Worm (Caenorhabditis elegans) whole organism, young adult: ENCODE results near the gene cht-3.
A peak's percentile ranks its signal among the peaks of the same experiment; 100 is the strongest.

Experiments used
- B0019.2 ChIP-seq: fragments of 200-800 bp; sonication (Bioruptor generic); conservative IDR thresholded peaks from 2 replicates; pipeline ENCODE4 v1.3.6; 2022; ENCODE audit warnings: missing genetic modification reagents, missing genetic modification characterization, missing compliant biosample characterization
- B0035.1 ChIP-seq: sonication (generic microtip); optimal IDR thresholded peaks from 2 replicates; lab custom pipeline; 2016; ENCODE audit warnings: missing genetic modification characterization, mild to moderate bottlenecking, missing compliant biosample characterization, missing genotype, missing genetic modification reagents
- B0336.3 ChIP-seq: fragments of 200-800 bp; sonication (Bioruptor generic); IDR thresholded peaks from 2 replicates; pipeline ENCODE4 v1.3.6; 2022; ENCODE audit warnings: missing genetic modification characterization, missing compliant biosample characterization
- C06A6.2 ChIP-seq: fragments of 200-800 bp; sonication (Bioruptor generic); conservative IDR thresholded peaks from 2 replicates; pipeline ENCODE4 v1.3.6; 2022; ENCODE audit warnings: missing genetic modification characterization, missing compliant biosample characterization
- D2030.7 ChIP-seq: fragments of 200-800 bp; sonication (Bioruptor generic); IDR thresholded peaks from 2 replicates; pipeline ENCODE4 v1.3.6; 2022; ENCODE audit warnings: missing genetic modification reagents, missing genetic modification characterization, missing compliant biosample characterization
- F22D6.2 ChIP-seq: sonication (generic microtip); optimal IDR thresholded peaks from 2 replicates; lab custom pipeline; 2016; ENCODE audit warnings: mild to moderate bottlenecking, missing genetic modification characterization, missing compliant biosample characterization
- F33H1.4 ChIP-seq: fragments of 200-800 bp; sonication (Bioruptor generic); IDR thresholded peaks from 2 replicates; pipeline ENCODE4 v1.3.6; 2022; ENCODE audit warnings: missing genetic modification reagents, missing genetic modification characterization, missing compliant biosample characterization
- F37B4.10 ChIP-seq: fragments of 200-800 bp; sonication (Bioruptor generic); IDR thresholded peaks from 2 replicates; pipeline ENCODE4 v1.3.6; 2022; ENCODE audit warnings: missing genetic modification characterization, missing compliant biosample characterization
- Y53G8AR.9 ChIP-seq: fragments of 200-800 bp; sonication (Bioruptor generic); conservative IDR thresholded peaks from 2 replicates; pipeline ENCODE4 v1.3.6; 2022; ENCODE audit warnings: missing genetic modification reagents, missing genetic modification characterization, missing compliant biosample characterization
- Y56A3A.18 ChIP-seq: fragments of 200-800 bp; sonication (Bioruptor generic); IDR thresholded peaks from 2 replicates; pipeline ENCODE4 v1.3.6; 2022; ENCODE audit warnings: missing genetic modification reagents, missing genetic modification characterization, missing compliant biosample characterization
- Y79H2A.3 ChIP-seq: fragments of 200-800 bp; sonication (Bioruptor generic); conservative IDR thresholded peaks from 2 replicates; pipeline ENCODE4 v1.3.6; 2022; ENCODE audit warnings: missing genetic modification reagents, missing genetic modification characterization, missing compliant biosample characterization
- aptf-2 ChIP-seq: fragments of 200-800 bp; sonication (Bioruptor generic); conservative IDR thresholded peaks from 2 replicates; pipeline ENCODE4 v1.3.6; 2022; ENCODE audit warnings: missing genetic modification reagents, missing genetic modification characterization, missing compliant biosample characterization
- athp-1 ChIP-seq: sonication (generic microtip); optimal IDR thresholded peaks from 2 replicates; lab custom pipeline; 2017; ENCODE audit warnings: mild to moderate bottlenecking, missing genetic modification characterization, missing compliant biosample characterization
- attf-3 ChIP-seq: fragments of 200-800 bp; sonication (Bioruptor generic); conservative IDR thresholded peaks from 2 replicates; pipeline ENCODE4 v1.3.6; 2022; ENCODE audit warnings: missing genetic modification reagents, missing genetic modification characterization, missing compliant biosample characterization
- attf-5 ChIP-seq: fragments of 200-800 bp; sonication (Bioruptor generic); optimal IDR thresholded peaks from 2 replicates; lab custom pipeline; 2018; ENCODE audit warnings: mild to moderate bottlenecking, missing genetic modification characterization, missing compliant biosample characterization
- bed-1 ChIP-seq: fragments of 200-800 bp; sonication (Bioruptor generic); IDR thresholded peaks from 2 replicates; pipeline ENCODE4 v1.3.6; 2022; ENCODE audit warnings: missing genetic modification reagents, missing genetic modification characterization, missing compliant biosample characterization
- ceh-27 ChIP-seq: fragments of 200-800 bp; sonication (Bioruptor generic); optimal IDR thresholded peaks from 2 replicates; lab custom pipeline; 2018; ENCODE audit warnings: mild to moderate bottlenecking, missing genetic modification characterization, moderate library complexity, missing compliant biosample characterization
- ceh-58 ChIP-seq: fragments of 200-800 bp; sonication (Bioruptor generic); IDR thresholded peaks from 2 replicates; pipeline ENCODE4 v1.3.6; 2022; ENCODE audit warnings: missing genetic modification characterization, missing compliant biosample characterization
- ceh-79 ChIP-seq: sonication (generic microtip); optimal IDR thresholded peaks from 2 replicates; lab custom pipeline; 2017; ENCODE audit warnings: mild to moderate bottlenecking, missing genetic modification characterization, missing compliant biosample characterization
- chd-7 ChIP-seq: sonication (generic microtip); optimal IDR thresholded peaks from 2 replicates; lab custom pipeline; 2016; ENCODE audit warnings: mild to moderate bottlenecking, missing genetic modification characterization, moderate library complexity, missing compliant biosample characterization
- die-1 ChIP-seq: sonication (generic microtip); optimal IDR thresholded peaks from 2 replicates; lab custom pipeline; 2016; ENCODE audit warnings: missing genotype, mild to moderate bottlenecking, missing genetic modification characterization, missing compliant biosample characterization
- dox-1 ChIP-seq: fragments of 200-800 bp; sonication (Bioruptor generic); IDR thresholded peaks from 2 replicates; pipeline ENCODE4 v1.3.6; 2022; ENCODE audit warnings: missing genetic modification reagents, missing genetic modification characterization, missing compliant biosample characterization
- egl-18 ChIP-seq: fragments of 200-800 bp; sonication (Bioruptor generic); IDR thresholded peaks from 2 replicates; pipeline ENCODE4 v1.3.6; 2022; ENCODE audit warnings: missing genetic modification reagents, missing genetic modification characterization, missing compliant biosample characterization
- ekl-4 ChIP-seq: fragments of 200-800 bp; sonication (Bioruptor generic); IDR thresholded peaks from 2 replicates; pipeline ENCODE4 v1.3.6; 2022; ENCODE audit warnings: missing genetic modification reagents, missing genetic modification characterization, missing compliant biosample characterization
- hsf-1 ChIP-seq: fragments of 200-800 bp; sonication (Bioruptor generic); IDR thresholded peaks from 2 replicates; pipeline ENCODE4 v1.3.6; 2022; ENCODE audit warnings: missing genetic modification reagents, missing genetic modification characterization, missing compliant biosample characterization
- lag-1 ChIP-seq: fragments of 200-800 bp; sonication (Bioruptor generic); IDR thresholded peaks from 2 replicates; pipeline ENCODE4 v1.3.6; 2022; ENCODE audit warnings: missing genetic modification reagents, missing genetic modification characterization, missing compliant biosample characterization
- let-526 ChIP-seq: fragments of 200-800 bp; sonication (Bioruptor generic); IDR thresholded peaks from 2 replicates; pipeline ENCODE4 v1.3.6; 2022; ENCODE audit warnings: missing genetic modification reagents, missing genetic modification characterization, missing compliant biosample characterization
- lin-35 ChIP-seq, 3 experiments: fragments of 150-350 bp in 2 of 3; sonication (generic microtip) in 1 of 3; optimal IDR thresholded peaks; 2 replicates each; lab custom pipeline; 2014 to 2018; ENCODE audit warnings: missing biosample characterization in 3 of 3, missing genetic modification characterization in 3 of 3, missing genetic modification reagents in 3 of 3
- lsl-1 ChIP-seq: fragments of 200-800 bp; sonication (Bioruptor generic); optimal IDR thresholded peaks from 2 replicates; lab custom pipeline; 2018; ENCODE audit warnings: mild to moderate bottlenecking, missing genetic modification characterization, moderate library complexity, missing compliant biosample characterization
- madf-8 ChIP-seq: fragments of 200-800 bp; sonication (Bioruptor generic); conservative IDR thresholded peaks from 2 replicates; pipeline ENCODE4 v1.3.6; 2022; ENCODE audit warnings: missing genetic modification reagents, missing genetic modification characterization, missing compliant biosample characterization
- mcd-1 ChIP-seq: fragments of 200-800 bp; sonication (Bioruptor generic); IDR thresholded peaks from 2 replicates; pipeline ENCODE4 v1.3.6; 2022; ENCODE audit warnings: missing genetic modification reagents, missing genetic modification characterization, missing compliant biosample characterization
- mel-28 ChIP-seq: sonication (generic microtip); optimal IDR thresholded peaks from 2 replicates; lab custom pipeline; 2016; ENCODE audit warnings: borderline replicate concordance, mild to moderate bottlenecking, missing genetic modification characterization, missing compliant biosample characterization
- mes-4 ChIP-seq: sonication (generic microtip); optimal IDR thresholded peaks from 2 replicates; lab custom pipeline; 2016; ENCODE audit warnings: missing genotype, missing genetic modification characterization, missing compliant biosample characterization
- nfya-2 ChIP-seq: fragments of 200-800 bp; sonication (Bioruptor generic); IDR thresholded peaks from 2 replicates; pipeline ENCODE4 v1.3.6; 2022; ENCODE audit warnings: missing genetic modification reagents, missing genetic modification characterization, missing compliant biosample characterization
- nhr-179 ChIP-seq: sonication (generic microtip); optimal IDR thresholded peaks from 2 replicates; lab custom pipeline; 2016; ENCODE audit warnings: mild to moderate bottlenecking, missing genetic modification characterization, missing compliant biosample characterization
- nhr-90 ChIP-seq: sonication (generic microtip); optimal IDR thresholded peaks from 2 replicates; lab custom pipeline; 2016; ENCODE audit warnings: missing genotype, mild to moderate bottlenecking, missing genetic modification characterization, missing compliant biosample characterization
- repo-1 ChIP-seq: sonication (generic microtip); optimal IDR thresholded peaks from 2 replicates; lab custom pipeline; 2017; ENCODE audit warnings: mild to moderate bottlenecking, missing genetic modification characterization, missing compliant biosample characterization
- sdz-38 ChIP-seq: sonication (generic microtip); optimal IDR thresholded peaks from 2 replicates; lab custom pipeline; 2016; ENCODE audit warnings: missing genotype, missing genetic modification characterization, missing compliant biosample characterization
- snpc-1.1 ChIP-seq: sonication (generic microtip); optimal IDR thresholded peaks from 2 replicates; lab custom pipeline; 2017; ENCODE audit warnings: missing genetic modification characterization, mild to moderate bottlenecking, missing compliant biosample characterization, antibody characterized with exemption, moderate library complexity, missing genotype, missing genetic modification reagents; ENCODE audit not compliant: insufficient read depth
- snpc-1.3 ChIP-seq: sonication (generic microtip); optimal IDR thresholded peaks from 2 replicates; lab custom pipeline; 2017; ENCODE audit warnings: missing genetic modification characterization, mild to moderate bottlenecking, missing compliant biosample characterization, antibody characterized with exemption, moderate library complexity, missing genotype, missing genetic modification reagents; ENCODE audit not compliant: insufficient read depth
- snpc-3.4 ChIP-seq: sonication (generic microtip); optimal IDR thresholded peaks from 2 replicates; lab custom pipeline; 2017; ENCODE audit warnings: missing genetic modification characterization, mild to moderate bottlenecking, missing compliant biosample characterization, antibody characterized with exemption, moderate library complexity, missing genotype, missing genetic modification reagents
- snpc-4 ChIP-seq, 5 experiments: fragments of 150-350 bp in 1 of 5; sonication (generic microtip) in 4 of 5; optimal IDR thresholded peaks; 2 replicates each; lab custom pipeline; 2014 to 2018; ENCODE audit warnings: missing genetic modification characterization in 5 of 5, missing biosample characterization in 3 of 5, antibody characterized with exemption in 2 of 5, mild to moderate bottlenecking in 2 of 5, missing compliant biosample characterization in 2 of 5, missing genotype in 2 of 5, moderate library complexity in 2 of 5, missing genetic modification reagents in 1 of 5
- tbx-9 ChIP-seq: sonication (generic microtip); optimal IDR thresholded peaks from 2 replicates; lab custom pipeline; 2016; ENCODE audit warnings: borderline replicate concordance, missing genetic modification characterization, inconsistent platforms, missing compliant biosample characterization
- tlf-1 ChIP-seq: fragments of 200-800 bp; sonication (Bioruptor generic); optimal IDR thresholded peaks from 2 replicates; lab custom pipeline; 2018; ENCODE audit warnings: mild to moderate bottlenecking, missing genetic modification characterization, missing compliant biosample characterization
- unc-62 ChIP-seq: fragments of 150-350 bp; optimal IDR thresholded peaks from 2 replicates; lab custom pipeline; 2014; ENCODE audit warnings: missing biosample characterization, missing genetic modification reagents, missing genetic modification characterization
- xnd-1 ChIP-seq: sonication (generic microtip); optimal IDR thresholded peaks from 2 replicates; lab custom pipeline; 2016; ENCODE audit warnings: missing genotype, missing genetic modification reagents, missing genetic modification characterization, missing compliant biosample characterization
- zim-3 ChIP-seq: sonication (generic microtip); optimal IDR thresholded peaks from 2 replicates; lab custom pipeline; 2017; ENCODE audit warnings: mild to moderate bottlenecking, missing genetic modification characterization, moderate library complexity, missing compliant biosample characterization
- ztf-25 ChIP-seq: fragments of 200-800 bp; sonication (Bioruptor generic); IDR thresholded peaks from 2 replicates; pipeline ENCODE4 v1.3.6; 2022; ENCODE audit warnings: missing genetic modification reagents, missing genetic modification characterization, missing compliant biosample characterization

The cht-3 gene

DNA sequence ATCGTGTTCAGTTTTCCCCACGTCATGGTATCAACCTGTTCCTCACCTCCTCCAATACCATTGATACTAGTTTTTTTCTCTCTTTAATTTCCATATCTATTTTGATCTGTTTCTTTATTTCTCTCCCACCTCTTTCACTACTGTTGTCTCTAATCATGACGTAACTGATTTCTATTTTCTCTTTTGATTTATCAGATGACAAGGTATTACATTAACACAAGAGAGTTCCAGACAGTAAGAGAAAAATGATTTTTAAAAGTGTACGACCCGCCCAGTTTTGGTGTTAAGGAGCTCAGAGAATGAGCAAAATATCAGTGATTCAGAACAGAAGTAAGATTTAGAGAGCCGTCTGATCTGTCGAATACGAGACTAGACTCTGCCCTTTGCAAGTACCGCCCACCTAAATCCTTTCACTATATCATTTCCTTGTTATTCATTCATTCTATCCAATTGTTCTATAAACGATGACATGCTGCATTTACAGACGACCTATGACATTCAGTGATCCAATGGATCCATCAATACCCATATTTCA is 46.3 kb downstream of the cht-3 start, which contains the start of gene nhr-105 (continued):
- TF ChIP-seq xnd-1 (tag; lab: Kevin White, UChicago) = no peak
- no peak for TF ChIP-seq zim-3 (tag; lab: Kevin White, UChicago)
- TF ChIP-seq tlf-1 = peak; percentile 10
- no peak for TF ChIP-seq B0019.2
- TF ChIP-seq lag-1 (GFP tag; lab: Robert Waterston, UW) = no peak
- TF ChIP-seq snpc-1.3 = no peak
- TF ChIP-seq madf-8 (GFP tag; lab: Robert Waterston, UW) = no peak
- TF ChIP-seq C06A6.2 (GFP tag; lab: Robert Waterston, UW) = peak; percentile 62
- TF ChIP-seq nhr-90 = peak; percentile 39
- TF ChIP-seq Y56A3A.18 (GFP tag; lab: Robert Waterston, UW) = no peak
- TF ChIP-seq D2030.7 (GFP tag; lab: Robert Waterston, UW) = no peak
- TF ChIP-seq athp-1 = no peak
- TF ChIP-seq snpc-1.1 (tag; lab: Kevin White, UChicago) = no peak
- peak; percentile 37 for TF ChIP-seq chd-7
- TF ChIP-seq unc-62 (GFP tag; lab: Kevin White, UChicago) = peak; percentile 36
- TF ChIP-seq nfya-2 (GFP tag; lab: Robert Waterston, UW) = no peak
- TF ChIP-seq let-526 = no peak
- no peak for TF ChIP-seq F33H1.4 (GFP tag; lab: Robert Waterston, UW)
- no peak for TF ChIP-seq mcd-1 (GFP tag; lab: Robert Waterston, UW)
- TF ChIP-seq B0336.3 (GFP tag; lab: Robert Waterston, UW) = 0 out of 2 replicates have a peak, but pooled peaks have one; percentile 24
- peak in 1 of 3 experiments; percentile 27 for TF ChIP-seq lin-35 (GFP tag; optimal IDR thresholded peaks at IDR 0.05; lab: Kevin White, UChicago)
- TF ChIP-seq attf-3 (GFP tag; lab: Robert Waterston, UW) = no peak
- 0 out of 2 replicates have a peak, but pooled peaks have one; percentile 27 for TF ChIP-seq dox-1 (GFP tag; lab: Robert Waterston, UW)
- TF ChIP-seq nhr-179 = no peak
- no peak for TF ChIP-seq ceh-79
- no peak for TF ChIP-seq sdz-38
- TF ChIP-seq hsf-1 = no peak
- peak; percentile 32 for TF ChIP-seq F22D6.2 (tag; lab: Kevin White, UChicago)
- no peak for TF ChIP-seq Y53G8AR.9 (GFP tag; lab: Robert Waterston, UW)
- no peak for TF ChIP-seq snpc-3.4 (tag; lab: Kevin White, UChicago)
- no peak for TF ChIP-seq ceh-58
- no peak for TF ChIP-seq ztf-25 (GFP tag; lab: Robert Waterston, UW)
- TF ChIP-seq repo-1 (tag; lab: Kevin White, UChicago) = no peak
- TF ChIP-seq Y79H2A.3 (GFP tag; lab: Robert Waterston, UW) = no peak
- TF ChIP-seq ceh-27 = no peak
- no peak for TF ChIP-seq aptf-2 (GFP tag; lab: Robert Waterston, UW)
- no peak for TF ChIP-seq egl-18 (GFP tag; lab: Robert Waterston, UW)
- peak; percentile 56 for TF ChIP-seq attf-5
- no peak for TF ChIP-seq tbx-9 (tag; lab: Kevin White, UChicago)
- TF ChIP-seq F37B4.10 = no peak
- TF ChIP-seq bed-1 = no peak
- no peak for TF ChIP-seq ekl-4 (GFP tag; lab: Robert Waterston, UW)
- no peak for TF ChIP-seq B0035.1
- no peak for TF ChIP-seq lsl-1 (GFP tag; lab: Kevin White, UChicago)
- TF ChIP-seq die-1 (tag; lab: Kevin White, UChicago) = no peak
- TF ChIP-seq snpc-4 (GFP tag; optimal IDR thresholded peaks at IDR 0.05; lab: Kevin White, UChicago) = no peak
- TF ChIP-seq snpc-4 (tag; optimal IDR thresholded peaks at IDR 0.05; lab: Kevin White, UChicago) = no peak
- TF ChIP-seq mel-28 (tag; lab: Kevin White, UChicago) = no peak
- TF ChIP-seq mes-4 (tag; lab: Kevin White, UChicago) = no peak
